Fruit fly (Drosophila melanogaster) whole organism, pupa: ENCODE results near the gene Cyp4d1.
A peak's percentile ranks its signal among the peaks of the same experiment; 100 is the strongest.

Experiments
- CG10348 ChIP-seq: fragments of 200-800 bp; sonication (Bioruptor generic); IDR thresholded peaks from 2 replicates; pipeline ENCODE4 v1.3.6; 2022; ENCODE audit warnings: missing biosample characterization, missing genetic modification characterization
- CG12605 ChIP-seq: fragments of 200-800 bp; sonication (Bioruptor generic); IDR thresholded peaks from 2 replicates; pipeline ENCODE4 v1.3.6; 2022; ENCODE audit warnings: missing biosample characterization, missing genetic modification characterization
- EcR ChIP-seq: fragments of 200-800 bp; sonication (Bioruptor generic); optimal IDR thresholded peaks from 3 replicates; lab custom pipeline; 2019; ENCODE audit warnings: missing biosample characterization, missing genetic modification characterization, mild to moderate bottlenecking, moderate library complexity, missing genetic modification reagents
- gl ChIP-seq: fragments of 200-800 bp; sonication (Bioruptor generic); optimal IDR thresholded peaks from 2 replicates; lab custom pipeline; 2018; ENCODE audit warnings: missing biosample characterization, mild to moderate bottlenecking, missing genetic modification characterization

- TF ChIP-seq gl (no peak), CG10348 (GFP tag; lab: Robert Waterston, UW) (no peak), CG12605 (GFP tag; lab: Robert Waterston, UW) (peak; percentile 47), EcR (GFP tag; lab: Kevin White, UChicago) (peak; percentile 57)
These were observed 16.9 kb downstream of the Cyp4d1 start, which contains the start of gene Pgd for dm6 chrX:2145114-2145513.
